Worm (Caenorhabditis elegans) whole organism, young adult: ENCODE results near the gene grd-9.

Experiments used
- F52B5.7 ChIP-seq: sonication (generic microtip); optimal IDR thresholded peaks from 2 replicates; lab custom pipeline; 2016; ENCODE audit warnings: mild to moderate bottlenecking, missing genetic modification characterization, missing compliant biosample characterization
- fkh-3 ChIP-seq: sonication (generic microtip); optimal IDR thresholded peaks from 2 replicates; lab custom pipeline; 2016; ENCODE audit warnings: mild to moderate bottlenecking, missing genetic modification characterization, missing compliant biosample characterization
- madf-8 ChIP-seq: fragments of 200-800 bp; sonication (Bioruptor generic); conservative IDR thresholded peaks from 2 replicates; pipeline ENCODE4 v1.3.6; 2022; ENCODE audit warnings: missing genetic modification reagents, missing genetic modification characterization, missing compliant biosample characterization
- unc-62 ChIP-seq: fragments of 150-350 bp; optimal IDR thresholded peaks from 2 replicates; lab custom pipeline; 2014; ENCODE audit warnings: missing biosample characterization, missing genetic modification reagents, missing genetic modification characterization
- ztf-6 ChIP-seq: fragments of 200-800 bp; sonication (Bioruptor generic); IDR thresholded peaks from 2 replicates; pipeline ENCODE4 v1.3.6; 2022; ENCODE audit warnings: missing genetic modification reagents, missing genetic modification characterization, missing compliant biosample characterization

- TF ChIP-seq ztf-6 (GFP tag; lab: Robert Waterston, UW) (no peak), F52B5.7 (no peak), fkh-3 (tag; lab: Kevin White, UChicago) (no peak), unc-62 (no peak), madf-8 (GFP tag; lab: Robert Waterston, UW) (no peak)
These were observed 6.3 kb upstream of the grd-9 start for ce11 chrV:5888820-5889219.
